Worm (Caenorhabditis elegans) whole organism, L2 larva: Measurements from ENCODE around the gene C05C10.5.
A peak's percentile ranks its signal among the peaks of the same experiment; 100 is the strongest.

Experiments used
- C34F6.9 ChIP-seq: fragments of 150-350 bp; optimal IDR thresholded peaks from 2 replicates; lab custom pipeline; 2014; ENCODE audit warnings: missing biosample characterization, missing genetic modification characterization
- F13H6.1 ChIP-seq: sonication (generic microtip); optimal IDR thresholded peaks from 2 replicates; lab custom pipeline; 2016; ENCODE audit warnings: missing genetic modification characterization, missing compliant biosample characterization
- R02D3.7 ChIP-seq: fragments of 150-350 bp; optimal IDR thresholded peaks from 2 replicates; lab custom pipeline; 2014; ENCODE audit warnings: missing biosample characterization, missing genetic modification characterization
- Y55F3AM.14 ChIP-seq: fragments of 200-800 bp; sonication (Bioruptor generic); optimal IDR thresholded peaks from 2 replicates; lab custom pipeline; 2018; ENCODE audit warnings: mild to moderate bottlenecking, missing genetic modification characterization, missing compliant biosample characterization
- alr-1 ChIP-seq: fragments of 150-350 bp; optimal IDR thresholded peaks from 2 replicates; lab custom pipeline; 2014; ENCODE audit warnings: missing biosample characterization, missing genetic modification characterization
- aly-2 ChIP-seq: fragments of 150-350 bp; optimal IDR thresholded peaks from 2 replicates; lab custom pipeline; 2014; ENCODE audit warnings: missing biosample characterization, missing genetic modification characterization
- ama-1 ChIP-seq: fragments of 150-350 bp; optimal IDR thresholded peaks from 2 replicates; lab custom pipeline; 2018; ENCODE audit warnings: inconsistent platforms
- blmp-1 ChIP-seq: sonication (generic microtip); optimal IDR thresholded peaks from 2 replicates; lab custom pipeline; 2017; ENCODE audit warnings: missing genetic modification characterization, mild to moderate bottlenecking, missing compliant biosample characterization, antibody characterized with exemption, moderate library complexity; ENCODE audit not compliant: insufficient read depth
- crh-2 ChIP-seq: sonication (generic microtip); optimal IDR thresholded peaks from 2 replicates; lab custom pipeline; 2017; ENCODE audit warnings: missing biosample characterization, missing genetic modification characterization
- egl-27 ChIP-seq: sonication (generic microtip); optimal IDR thresholded peaks from 3 replicates; lab custom pipeline; 2017; ENCODE audit warnings: missing biosample characterization, missing genetic modification reagents, missing genetic modification characterization
- elt-1 ChIP-seq: fragments of 150-350 bp; optimal IDR thresholded peaks from 2 replicates; lab custom pipeline; 2014; ENCODE audit warnings: missing biosample characterization, missing genetic modification characterization
- elt-3 ChIP-seq: sonication (generic microtip); optimal IDR thresholded peaks from 2 replicates; lab custom pipeline; 2017; ENCODE audit warnings: missing biosample characterization, missing genetic modification characterization
- fos-1 ChIP-seq: fragments of 150-350 bp; optimal IDR thresholded peaks from 2 replicates; lab custom pipeline; 2014; ENCODE audit warnings: missing biosample characterization, missing genetic modification characterization
- gmeb-1 ChIP-seq: fragments of 150-350 bp; optimal IDR thresholded peaks from 2 replicates; lab custom pipeline; 2014; ENCODE audit warnings: missing biosample characterization, missing genetic modification characterization
- lin-13 ChIP-seq: fragments of 150-350 bp; optimal IDR thresholded peaks from 2 replicates; lab custom pipeline; 2014; ENCODE audit warnings: missing biosample characterization, missing genetic modification reagents, missing genetic modification characterization
- lsy-2 ChIP-seq, 2 experiments: fragments of 150-350 bp in 1 of 2; sonication (generic microtip) in 1 of 2; optimal IDR thresholded peaks; 2 replicates each; lab custom pipeline; 2014 to 2017; ENCODE audit warnings: missing biosample characterization in 2 of 2, missing genetic modification characterization in 2 of 2
- mab-5 ChIP-seq: fragments of 150-350 bp; optimal IDR thresholded peaks from 2 replicates; lab custom pipeline; 2014; ENCODE audit warnings: missing biosample characterization, missing genetic modification characterization
- mbf-1 ChIP-seq: sonication (generic microtip); optimal IDR thresholded peaks from 2 replicates; lab custom pipeline; 2017; ENCODE audit warnings: missing biosample characterization, missing genetic modification characterization
- mdl-1 ChIP-seq, 2 experiments: fragments of 150-350 bp in 1 of 2; sonication (generic microtip) in 1 of 2; optimal IDR thresholded peaks; 2 replicates each; lab custom pipeline; 2017; ENCODE audit warnings: missing biosample characterization in 2 of 2, missing genetic modification characterization in 2 of 2
- nhr-10 ChIP-seq: sonication (generic microtip); optimal IDR thresholded peaks from 2 replicates; lab custom pipeline; 2017; ENCODE audit warnings: missing biosample characterization, missing genetic modification characterization
- nhr-11 ChIP-seq: fragments of 150-350 bp; optimal IDR thresholded peaks from 2 replicates; lab custom pipeline; 2014; ENCODE audit warnings: missing biosample characterization, missing genetic modification characterization
- nhr-12 ChIP-seq: fragments of 150-350 bp; optimal IDR thresholded peaks from 2 replicates; lab custom pipeline; 2014; ENCODE audit warnings: missing biosample characterization, missing genetic modification characterization
- nhr-129 ChIP-seq: fragments of 150-350 bp; optimal IDR thresholded peaks from 2 replicates; lab custom pipeline; 2014; ENCODE audit warnings: missing biosample characterization, missing genetic modification characterization
- nhr-23 ChIP-seq: fragments of 150-350 bp; optimal IDR thresholded peaks from 2 replicates; lab custom pipeline; 2014; ENCODE audit warnings: missing biosample characterization, missing genetic modification reagents, missing genetic modification characterization
- nhr-25 ChIP-seq: fragments of 150-350 bp; sonication (generic microtip); optimal IDR thresholded peaks from 3 replicates; lab custom pipeline; 2014; ENCODE audit warnings: missing biosample characterization, missing genetic modification characterization
- nhr-6 ChIP-seq: fragments of 150-350 bp; optimal IDR thresholded peaks from 2 replicates; lab custom pipeline; 2014; ENCODE audit warnings: missing biosample characterization, missing genetic modification characterization
- nhr-77 ChIP-seq: fragments of 150-350 bp; optimal IDR thresholded peaks from 2 replicates; lab custom pipeline; 2014; ENCODE audit warnings: missing biosample characterization, missing genetic modification characterization
- peb-1 ChIP-seq: fragments of 150-350 bp; optimal IDR thresholded peaks from 2 replicates; lab custom pipeline; 2014; ENCODE audit warnings: missing biosample characterization, missing genetic modification characterization
- sem-4 ChIP-seq: fragments of 150-350 bp; optimal IDR thresholded peaks from 2 replicates; lab custom pipeline; 2014; ENCODE audit warnings: missing biosample characterization, missing genetic modification reagents, missing genetic modification characterization
- skn-1 ChIP-seq: sonication (generic microtip); optimal IDR thresholded peaks from 2 replicates; lab custom pipeline; 2017; ENCODE audit warnings: missing biosample characterization, missing genetic modification characterization
- sma-3 ChIP-seq: sonication (generic microtip); optimal IDR thresholded peaks from 2 replicates; lab custom pipeline; 2016; ENCODE audit warnings: missing genetic modification reagents, missing genetic modification characterization, missing compliant biosample characterization
- sma-9 ChIP-seq, 2 experiments: fragments of 150-350 bp in 1 of 2; sonication (generic microtip) in 1 of 2; optimal IDR thresholded peaks; 2 replicates each; lab custom pipeline; 2014 to 2016; ENCODE audit warnings: missing genetic modification characterization in 2 of 2, mild to moderate bottlenecking in 1 of 2, missing biosample characterization in 1 of 2, missing compliant biosample characterization in 1 of 2, missing genetic modification reagents in 1 of 2, moderate library complexity in 1 of 2
- snpc-4 ChIP-seq: fragments of 150-350 bp; optimal IDR thresholded peaks from 2 replicates; lab custom pipeline; 2014; ENCODE audit warnings: missing biosample characterization, missing genetic modification characterization
- unc-39 ChIP-seq: fragments of 150-350 bp; optimal IDR thresholded peaks from 2 replicates; lab custom pipeline; 2014; ENCODE audit warnings: missing biosample characterization, missing genetic modification characterization
- unc-55 ChIP-seq: fragments of 150-350 bp; sonication (generic microtip); optimal IDR thresholded peaks from 3 replicates; lab custom pipeline; 2014; ENCODE audit warnings: missing biosample characterization, missing genetic modification reagents, missing genetic modification characterization
- unc-62 ChIP-seq: fragments of 150-350 bp; optimal IDR thresholded peaks from 2 replicates; lab custom pipeline; 2014; ENCODE audit warnings: missing biosample characterization, missing genetic modification reagents, missing genetic modification characterization
- zag-1 ChIP-seq: fragments of 150-350 bp; optimal IDR thresholded peaks from 2 replicates; lab custom pipeline; 2014; ENCODE audit warnings: missing biosample characterization, missing genetic modification characterization
- ztf-1 ChIP-seq: fragments of 200-800 bp; sonication (Bioruptor generic); conservative IDR thresholded peaks from 2 replicates; pipeline ENCODE4 v1.3.6; 2022; ENCODE audit warnings: missing genetic modification characterization, missing compliant biosample characterization
- ztf-11 ChIP-seq: sonication (generic microtip); optimal IDR thresholded peaks from 2 replicates; lab custom pipeline; 2017; ENCODE audit warnings: missing biosample characterization, missing genetic modification characterization
- ztf-4 ChIP-seq: fragments of 150-350 bp; optimal IDR thresholded peaks from 2 replicates; lab custom pipeline; 2014; ENCODE audit warnings: missing biosample characterization, missing genetic modification characterization

Gene C05C10.5

ce11 chrII:9921622-9922269 lies 17.1 kb upstream of the C05C10.5 start, which contains the start of gene C05C10.2:
Gene C05C10.2, plus strand, starts transcription at chrII:9922219.
- TF ChIP-seq C34F6.9 (tag; lab: Kevin White, UChicago), result peak; percentile 46
- peak; percentile 4 for TF ChIP-seq nhr-129 (tag; lab: Kevin White, UChicago)
- TF ChIP-seq snpc-4, result no peak
- TF ChIP-seq sma-3, result no peak

ce11 chrII:9928470-9928869 lies 10.4 kb upstream of the C05C10.5 start:
- TF ChIP-seq nhr-12 (no peak), unc-39 (no peak), Y55F3AM.14 (GFP tag; lab: Kevin White, UChicago) (no peak), aly-2 (tag; lab: Kevin White, UChicago) (no peak), nhr-11 (no peak), nhr-25 (tag; lab: Kevin White, UChicago) (no peak), R02D3.7 (tag; lab: Kevin White, UChicago) (no peak), F13H6.1 (tag; lab: Kevin White, UChicago) (no peak), fos-1 (tag; lab: Kevin White, UChicago) (no peak), sma-9 (GFP tag; optimal IDR thresholded peaks at IDR 0.05; lab: Kevin White, UChicago) (no peak), sma-9 (tag; optimal IDR thresholded peaks at IDR 0.05; lab: Kevin White, UChicago) (no peak), mbf-1 (tag; lab: Kevin White, UChicago) (no peak)
- TF ChIP-seq, all 48 proteins: peak for 0

ce11 chrII:9931012-9931411 lies 7.8 kb upstream of the C05C10.5 start:
- TF ChIP-seq sem-4 (tag; lab: Kevin White, UChicago) (no peak), lsy-2 (tag; optimal IDR thresholded peaks at IDR 0.05; lab: Kevin White, UChicago) (peak in 1 of 2 experiments; percentile 52), unc-55 (GFP tag; lab: Kevin White, UChicago) (peak; percentile 48), F13H6.1 (tag; lab: Kevin White, UChicago) (peak; percentile 15), nhr-129 (tag; lab: Kevin White, UChicago) (peak; percentile 43), sma-9 (GFP tag; optimal IDR thresholded peaks at IDR 0.05; lab: Kevin White, UChicago) (peak; percentile 48), sma-9 (tag; optimal IDR thresholded peaks at IDR 0.05; lab: Kevin White, UChicago) (no peak), gmeb-1 (tag; lab: Kevin White, UChicago) (peak; percentile 15), C34F6.9 (tag; lab: Kevin White, UChicago) (peak; percentile 52), peb-1 (tag; lab: Kevin White, UChicago) (no peak)

ce11 chrII:9931476-9931875 lies 7.4 kb upstream of the C05C10.5 start, which contains the start of gene pho-11:
Gene pho-11, plus strand, starts transcription at chrII:9931849.
- no peak for TF ChIP-seq mdl-1 (tag; optimal IDR thresholded peaks at IDR 0.05; lab: Kevin White, UChicago)
- TF ChIP-seq nhr-11, result no peak
- no peak for TF ChIP-seq aly-2 (tag; lab: Kevin White, UChicago)
- TF ChIP-seq nhr-129 (tag; lab: Kevin White, UChicago), result no peak
- TF ChIP-seq zag-1 (tag; lab: Kevin White, UChicago), result no peak
- no peak for TF ChIP-seq egl-27 (tag; lab: Kevin White, UChicago)
- no peak for TF ChIP-seq mab-5 (tag; lab: Kevin White, UChicago)
- TF ChIP-seq blmp-1, result no peak
- no peak for TF ChIP-seq nhr-23 (tag; lab: Kevin White, UChicago)
- TF ChIP-seq unc-55 (GFP tag; lab: Kevin White, UChicago), result no peak
- no peak for TF ChIP-seq unc-39
- no peak for TF ChIP-seq ama-1 (lab: Kevin White, UChicago)
- no peak for TF ChIP-seq nhr-10
- no peak for TF ChIP-seq elt-1 (tag; lab: Kevin White, UChicago)
- TF ChIP-seq peb-1 (tag; lab: Kevin White, UChicago), result no peak
- no peak for TF ChIP-seq unc-62
- no peak for TF ChIP-seq nhr-12
- no peak for TF ChIP-seq crh-2 (tag; lab: Kevin White, UChicago)
- TF ChIP-seq nhr-6, result no peak
- no peak for TF ChIP-seq Y55F3AM.14 (GFP tag; lab: Kevin White, UChicago)

ce11 chrII:9933947-9934383 lies 4.9 kb upstream of the C05C10.5 start:
- TF ChIP-seq mab-5 (tag; lab: Kevin White, UChicago), result no peak
- no peak for TF ChIP-seq ztf-4 (tag; lab: Kevin White, UChicago)
- TF ChIP-seq mdl-1 (tag; optimal IDR thresholded peaks at IDR 0.05; lab: Kevin White, UChicago), result no peak
- TF ChIP-seq nhr-12, result no peak
- no peak for TF ChIP-seq fos-1 (tag; lab: Kevin White, UChicago)
- TF ChIP-seq crh-2 (tag; lab: Kevin White, UChicago), result no peak
- no peak for TF ChIP-seq ztf-11
- TF ChIP-seq C34F6.9 (tag; lab: Kevin White, UChicago), result no peak
- no peak for TF ChIP-seq unc-62
- TF ChIP-seq sma-3, result peak; percentile 42
- TF ChIP-seq alr-1 (tag; lab: Kevin White, UChicago), result no peak
- TF ChIP-seq nhr-6, result peak; percentile 44
- TF ChIP-seq ama-1 (lab: Kevin White, UChicago), result peak; percentile 63
- TF ChIP-seq elt-1 (tag; lab: Kevin White, UChicago), result no peak
- TF ChIP-seq ztf-1 (GFP tag; lab: Robert Waterston, UW), result no peak
- no peak for TF ChIP-seq peb-1 (tag; lab: Kevin White, UChicago)
- TF ChIP-seq lsy-2 (tag; optimal IDR thresholded peaks at IDR 0.05; lab: Kevin White, UChicago), result no peak
- TF ChIP-seq nhr-10, result no peak
- TF ChIP-seq skn-1 (tag; lab: Kevin White, UChicago), result no peak
- no peak for TF ChIP-seq elt-3 (tag; lab: Kevin White, UChicago)
- no peak for TF ChIP-seq nhr-23 (tag; lab: Kevin White, UChicago)
- no peak for TF ChIP-seq egl-27 (tag; lab: Kevin White, UChicago)
- TF ChIP-seq nhr-77, result no peak
- no peak for TF ChIP-seq aly-2 (tag; lab: Kevin White, UChicago)
- TF ChIP-seq gmeb-1 (tag; lab: Kevin White, UChicago), result no peak
- peak; percentile 56 for TF ChIP-seq lin-13 (GFP tag; lab: Kevin White, UChicago)
- peak; percentile 49 for TF ChIP-seq nhr-11
- no peak for TF ChIP-seq nhr-129 (tag; lab: Kevin White, UChicago)
